Worm (Caenorhabditis elegans) whole organism, L2 larva: ENCODE data around the gene Y32G9A.3.
A peak's percentile ranks its signal among the peaks of the same experiment; 100 is the strongest.

Experiments
- C34F6.9 ChIP-seq: fragments of 150-350 bp; optimal IDR thresholded peaks from 2 replicates; lab custom pipeline; 2014; ENCODE audit warnings: missing biosample characterization, missing genetic modification characterization
- F13H6.1 ChIP-seq: sonication (generic microtip); optimal IDR thresholded peaks from 2 replicates; lab custom pipeline; 2016; ENCODE audit warnings: missing genetic modification characterization, missing compliant biosample characterization
- R02D3.7 ChIP-seq: fragments of 150-350 bp; optimal IDR thresholded peaks from 2 replicates; lab custom pipeline; 2014; ENCODE audit warnings: missing biosample characterization, missing genetic modification characterization
- Y55F3AM.14 ChIP-seq: fragments of 200-800 bp; sonication (Bioruptor generic); optimal IDR thresholded peaks from 2 replicates; lab custom pipeline; 2018; ENCODE audit warnings: mild to moderate bottlenecking, missing genetic modification characterization, missing compliant biosample characterization
- ZK546.5 ChIP-seq: sonication (generic microtip); optimal IDR thresholded peaks from 2 replicates; lab custom pipeline; 2017; ENCODE audit warnings: missing biosample characterization, missing genetic modification characterization
- alr-1 ChIP-seq: fragments of 150-350 bp; optimal IDR thresholded peaks from 2 replicates; lab custom pipeline; 2014; ENCODE audit warnings: missing biosample characterization, missing genetic modification characterization
- aly-2 ChIP-seq: fragments of 150-350 bp; optimal IDR thresholded peaks from 2 replicates; lab custom pipeline; 2014; ENCODE audit warnings: missing biosample characterization, missing genetic modification characterization
- blmp-1 ChIP-seq: sonication (generic microtip); optimal IDR thresholded peaks from 2 replicates; lab custom pipeline; 2017; ENCODE audit warnings: missing genetic modification characterization, mild to moderate bottlenecking, missing compliant biosample characterization, antibody characterized with exemption, moderate library complexity; ENCODE audit not compliant: insufficient read depth
- ceh-16 ChIP-seq: fragments of 150-350 bp; optimal IDR thresholded peaks from 2 replicates; lab custom pipeline; 2014; ENCODE audit warnings: missing biosample characterization, missing genetic modification characterization
- ceh-82 ChIP-seq: fragments of 150-350 bp; optimal IDR thresholded peaks from 2 replicates; lab custom pipeline; 2014; ENCODE audit warnings: missing biosample characterization, missing genetic modification characterization
- crh-2 ChIP-seq: sonication (generic microtip); optimal IDR thresholded peaks from 2 replicates; lab custom pipeline; 2017; ENCODE audit warnings: missing biosample characterization, missing genetic modification characterization
- dmd-4 ChIP-seq: sonication (generic microtip); optimal IDR thresholded peaks from 2 replicates; lab custom pipeline; 2017; ENCODE audit warnings: missing biosample characterization, missing genetic modification characterization
- egl-27 ChIP-seq: sonication (generic microtip); optimal IDR thresholded peaks from 3 replicates; lab custom pipeline; 2017; ENCODE audit warnings: missing biosample characterization, missing genetic modification reagents, missing genetic modification characterization
- elt-1 ChIP-seq: fragments of 150-350 bp; optimal IDR thresholded peaks from 2 replicates; lab custom pipeline; 2014; ENCODE audit warnings: missing biosample characterization, missing genetic modification characterization
- elt-3 ChIP-seq: sonication (generic microtip); optimal IDR thresholded peaks from 2 replicates; lab custom pipeline; 2017; ENCODE audit warnings: missing biosample characterization, missing genetic modification characterization
- fos-1 ChIP-seq: fragments of 150-350 bp; optimal IDR thresholded peaks from 2 replicates; lab custom pipeline; 2014; ENCODE audit warnings: missing biosample characterization, missing genetic modification characterization
- gmeb-1 ChIP-seq: fragments of 150-350 bp; optimal IDR thresholded peaks from 2 replicates; lab custom pipeline; 2014; ENCODE audit warnings: missing biosample characterization, missing genetic modification characterization
- lin-11 ChIP-seq: fragments of 150-350 bp; sonication (generic microtip); optimal IDR thresholded peaks from 2 replicates; lab custom pipeline; 2014; ENCODE audit warnings: missing biosample characterization, missing genetic modification characterization, inconsistent platforms, mixed read lengths
- lin-13 ChIP-seq: fragments of 150-350 bp; optimal IDR thresholded peaks from 2 replicates; lab custom pipeline; 2014; ENCODE audit warnings: missing biosample characterization, missing genetic modification reagents, missing genetic modification characterization
- lin-39 ChIP-seq: fragments of 150-350 bp; optimal IDR thresholded peaks from 2 replicates; lab custom pipeline; 2014; ENCODE audit warnings: missing biosample characterization, missing genetic modification reagents, missing genetic modification characterization
- lsy-2 ChIP-seq, 2 experiments: fragments of 150-350 bp in 1 of 2; sonication (generic microtip) in 1 of 2; optimal IDR thresholded peaks; 2 replicates each; lab custom pipeline; 2014 to 2017; ENCODE audit warnings: missing biosample characterization in 2 of 2, missing genetic modification characterization in 2 of 2
- mab-5 ChIP-seq: fragments of 150-350 bp; optimal IDR thresholded peaks from 2 replicates; lab custom pipeline; 2014; ENCODE audit warnings: missing biosample characterization, missing genetic modification characterization
- mbf-1 ChIP-seq: sonication (generic microtip); optimal IDR thresholded peaks from 2 replicates; lab custom pipeline; 2017; ENCODE audit warnings: missing biosample characterization, missing genetic modification characterization
- nhr-11 ChIP-seq: fragments of 150-350 bp; optimal IDR thresholded peaks from 2 replicates; lab custom pipeline; 2014; ENCODE audit warnings: missing biosample characterization, missing genetic modification characterization
- nhr-12 ChIP-seq: fragments of 150-350 bp; optimal IDR thresholded peaks from 2 replicates; lab custom pipeline; 2014; ENCODE audit warnings: missing biosample characterization, missing genetic modification characterization
- nhr-21 ChIP-seq: fragments of 150-350 bp; optimal IDR thresholded peaks from 2 replicates; lab custom pipeline; 2014; ENCODE audit warnings: missing biosample characterization, missing genetic modification characterization
- nhr-23 ChIP-seq: fragments of 150-350 bp; optimal IDR thresholded peaks from 2 replicates; lab custom pipeline; 2014; ENCODE audit warnings: missing biosample characterization, missing genetic modification reagents, missing genetic modification characterization
- nhr-237 ChIP-seq: fragments of 150-350 bp; optimal IDR thresholded peaks from 2 replicates; lab custom pipeline; 2014; ENCODE audit warnings: missing biosample characterization, missing genetic modification characterization
- nhr-25 ChIP-seq: fragments of 150-350 bp; sonication (generic microtip); optimal IDR thresholded peaks from 3 replicates; lab custom pipeline; 2014; ENCODE audit warnings: missing biosample characterization, missing genetic modification characterization
- nhr-77 ChIP-seq: fragments of 150-350 bp; optimal IDR thresholded peaks from 2 replicates; lab custom pipeline; 2014; ENCODE audit warnings: missing biosample characterization, missing genetic modification characterization
- sem-4 ChIP-seq: fragments of 150-350 bp; optimal IDR thresholded peaks from 2 replicates; lab custom pipeline; 2014; ENCODE audit warnings: missing biosample characterization, missing genetic modification reagents, missing genetic modification characterization
- skn-1 ChIP-seq: sonication (generic microtip); optimal IDR thresholded peaks from 2 replicates; lab custom pipeline; 2017; ENCODE audit warnings: missing biosample characterization, missing genetic modification characterization
- sma-3 ChIP-seq: sonication (generic microtip); optimal IDR thresholded peaks from 2 replicates; lab custom pipeline; 2016; ENCODE audit warnings: missing genetic modification reagents, missing genetic modification characterization, missing compliant biosample characterization
- sma-9 ChIP-seq, 2 experiments: fragments of 150-350 bp in 1 of 2; sonication (generic microtip) in 1 of 2; optimal IDR thresholded peaks; 2 replicates each; lab custom pipeline; 2014 to 2016; ENCODE audit warnings: missing genetic modification characterization in 2 of 2, mild to moderate bottlenecking in 1 of 2, missing biosample characterization in 1 of 2, missing compliant biosample characterization in 1 of 2, missing genetic modification reagents in 1 of 2, moderate library complexity in 1 of 2
- snpc-4 ChIP-seq: fragments of 150-350 bp; optimal IDR thresholded peaks from 2 replicates; lab custom pipeline; 2014; ENCODE audit warnings: missing biosample characterization, missing genetic modification characterization
- unc-39 ChIP-seq: fragments of 150-350 bp; optimal IDR thresholded peaks from 2 replicates; lab custom pipeline; 2014; ENCODE audit warnings: missing biosample characterization, missing genetic modification characterization
- unc-55 ChIP-seq: fragments of 150-350 bp; sonication (generic microtip); optimal IDR thresholded peaks from 3 replicates; lab custom pipeline; 2014; ENCODE audit warnings: missing biosample characterization, missing genetic modification reagents, missing genetic modification characterization
- unc-62 ChIP-seq: fragments of 150-350 bp; optimal IDR thresholded peaks from 2 replicates; lab custom pipeline; 2014; ENCODE audit warnings: missing biosample characterization, missing genetic modification reagents, missing genetic modification characterization
- zag-1 ChIP-seq: fragments of 150-350 bp; optimal IDR thresholded peaks from 2 replicates; lab custom pipeline; 2014; ENCODE audit warnings: missing biosample characterization, missing genetic modification characterization
- ztf-1 ChIP-seq: fragments of 200-800 bp; sonication (Bioruptor generic); conservative IDR thresholded peaks from 2 replicates; pipeline ENCODE4 v1.3.6; 2022; ENCODE audit warnings: missing genetic modification characterization, missing compliant biosample characterization
- ztf-11 ChIP-seq: sonication (generic microtip); optimal IDR thresholded peaks from 2 replicates; lab custom pipeline; 2017; ENCODE audit warnings: missing biosample characterization, missing genetic modification characterization
- ztf-4 ChIP-seq: fragments of 150-350 bp; optimal IDR thresholded peaks from 2 replicates; lab custom pipeline; 2014; ENCODE audit warnings: missing biosample characterization, missing genetic modification characterization

The Y32G9A.3 gene

ce11 chrV:1868596-1869263, 42.5 kb upstream of the Y32G9A.3 start, which contains the start of gene knl-3 (continued):
- TF ChIP-seq sma-3 (GFP tag; lab: Kevin White, UChicago): peak; percentile 83

ce11 chrV:1869682-1870081, 41.5 kb upstream of the Y32G9A.3 start, which contains the start of gene T10B5.3:
Gene T10B5.3, minus strand, starts transcription at chrV:1869782.
- no peak for TF ChIP-seq nhr-23 (tag; lab: Kevin White, UChicago)
- no peak for TF ChIP-seq gmeb-1 (tag; lab: Kevin White, UChicago)
- TF ChIP-seq lin-11 (tag; lab: Kevin White, UChicago): no peak
- TF ChIP-seq F13H6.1 (tag; lab: Kevin White, UChicago): no peak
- no peak for TF ChIP-seq ceh-16 (tag; lab: Kevin White, UChicago)
- no peak for TF ChIP-seq nhr-25 (tag; lab: Kevin White, UChicago)
- no peak for TF ChIP-seq nhr-11 (tag; lab: Kevin White, UChicago)
- no peak for TF ChIP-seq Y55F3AM.14 (GFP tag; lab: Kevin White, UChicago)
- no peak for TF ChIP-seq ztf-4 (tag; lab: Kevin White, UChicago)
- no peak for TF ChIP-seq lsy-2 (tag; optimal IDR thresholded peaks at IDR 0.05; lab: Kevin White, UChicago)
- TF ChIP-seq, all 48 proteins: peak for 0

- no peak for TF ChIP-seq aly-2 (tag; lab: Kevin White, UChicago)
- no peak for TF ChIP-seq elt-1 (tag; lab: Kevin White, UChicago)
- TF ChIP-seq nhr-77: no peak
- TF ChIP-seq nhr-21 (tag; lab: Kevin White, UChicago): no peak
- no peak for TF ChIP-seq mbf-1
- no peak for TF ChIP-seq skn-1 (tag; lab: Kevin White, UChicago)
- no peak for TF ChIP-seq gmeb-1 (tag; lab: Kevin White, UChicago)
- no peak for TF ChIP-seq R02D3.7 (tag; lab: Kevin White, UChicago)
- TF ChIP-seq dmd-4: no peak
- no peak for TF ChIP-seq ZK546.5 (tag; lab: Kevin White, UChicago)
- TF ChIP-seq C34F6.9: no peak
- TF ChIP-seq egl-27 (tag; lab: Kevin White, UChicago): no peak
- no peak for TF ChIP-seq lin-39 (tag; lab: Kevin White, UChicago)
- TF ChIP-seq lsy-2 (tag; optimal IDR thresholded peaks at IDR 0.05; lab: Kevin White, UChicago): no peak
- no peak for TF ChIP-seq unc-39 (tag; lab: Kevin White, UChicago)
- no peak for TF ChIP-seq crh-2 (tag; lab: Kevin White, UChicago)
- TF ChIP-seq, all 48 proteins: peak for 0
Observed at ce11 chrV:1870515-1870940, 40.7 kb upstream of the Y32G9A.3 start.

DNA sequence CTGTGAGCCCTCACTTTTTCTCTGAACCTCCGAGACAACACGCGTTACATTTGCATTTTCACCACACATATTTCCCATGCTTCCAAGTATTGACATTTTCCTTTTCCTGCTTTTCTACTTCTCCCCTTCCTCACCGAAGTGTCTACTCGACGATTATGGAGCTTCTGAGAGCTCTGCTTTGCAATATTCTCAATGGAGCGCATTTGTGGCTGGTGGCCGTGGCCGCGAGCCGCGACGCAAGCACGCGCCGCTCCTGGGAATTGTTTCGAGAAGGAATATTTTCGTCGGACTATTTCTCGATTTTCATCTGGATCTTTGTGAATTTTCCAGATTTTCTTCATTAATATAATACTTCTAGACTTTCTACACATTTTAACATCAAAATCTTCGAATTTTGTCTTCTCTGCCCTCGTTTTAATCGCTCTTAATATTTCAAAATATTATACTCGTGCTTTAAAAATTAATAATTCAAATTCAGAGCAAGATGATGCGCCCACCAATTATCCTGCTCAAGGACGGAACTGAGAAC, 39.4 kb upstream of the Y32G9A.3 start, which contains the start of the genes T10B5.4 and cct-7:
Gene T10B5.4, minus strand, starts transcription at position 40 of the 529 bp plus-strand sequence.
Gene cct-7, plus strand, starts transcription at position 479 of the 529 bp plus-strand sequence.
- TF ChIP-seq F13H6.1 (tag; lab: Kevin White, UChicago) (peak; percentile 87), ztf-11 (no peak), lin-39 (tag; lab: Kevin White, UChicago) (no peak), fos-1 (tag; lab: Kevin White, UChicago) (peak; percentile 84), dmd-4 (no peak), ZK546.5 (tag; lab: Kevin White, UChicago) (no peak), nhr-77 (no peak), blmp-1 (tag; lab: Kevin White, UChicago) (no peak), alr-1 (tag; lab: Kevin White, UChicago) (no peak), unc-39 (tag; lab: Kevin White, UChicago) (no peak), gmeb-1 (tag; lab: Kevin White, UChicago) (peak; percentile 67), unc-55 (GFP tag; lab: Kevin White, UChicago) (peak; percentile 97), unc-62 (no peak), elt-3 (tag; lab: Kevin White, UChicago) (no peak), aly-2 (tag; lab: Kevin White, UChicago) (no peak), nhr-25 (tag; lab: Kevin White, UChicago) (peak; percentile 26), ztf-4 (tag; lab: Kevin White, UChicago) (peak; percentile 40), C34F6.9 (peak; percentile 98), zag-1 (tag; lab: Kevin White, UChicago) (peak; percentile 96), nhr-12 (tag; lab: Kevin White, UChicago) (no peak), ztf-1 (GFP tag; lab: Robert Waterston, UW) (no peak), Y55F3AM.14 (GFP tag; lab: Kevin White, UChicago) (peak; percentile 72), nhr-23 (tag; lab: Kevin White, UChicago) (no peak), ceh-16 (tag; lab: Kevin White, UChicago) (no peak), ceh-82 (tag; lab: Kevin White, UChicago) (no peak), skn-1 (tag; lab: Kevin White, UChicago) (peak; percentile 10), nhr-11 (tag; lab: Kevin White, UChicago) (no peak), egl-27 (tag; lab: Kevin White, UChicago) (peak; percentile 75), lin-13 (GFP tag; lab: Kevin White, UChicago) (peak; percentile 94), sem-4 (tag; lab: Kevin White, UChicago) (peak; percentile 71), nhr-237 (tag; lab: Kevin White, UChicago) (no peak), R02D3.7 (tag; lab: Kevin White, UChicago) (no peak), lin-11 (tag; lab: Kevin White, UChicago) (peak; percentile 84), snpc-4 (tag; lab: Kevin White, UChicago) (peak; percentile 65), sma-9 (GFP tag; optimal IDR thresholded peaks at IDR 0.05; lab: Kevin White, UChicago) (peak; percentile 70), sma-9 (tag; optimal IDR thresholded peaks at IDR 0.05; lab: Kevin White, UChicago) (no peak), mab-5 (peak; percentile 66)
